Fruit fly (Drosophila melanogaster): Measurements from ENCODE around the gene Fhos.

Gene Fhos

DNA sequence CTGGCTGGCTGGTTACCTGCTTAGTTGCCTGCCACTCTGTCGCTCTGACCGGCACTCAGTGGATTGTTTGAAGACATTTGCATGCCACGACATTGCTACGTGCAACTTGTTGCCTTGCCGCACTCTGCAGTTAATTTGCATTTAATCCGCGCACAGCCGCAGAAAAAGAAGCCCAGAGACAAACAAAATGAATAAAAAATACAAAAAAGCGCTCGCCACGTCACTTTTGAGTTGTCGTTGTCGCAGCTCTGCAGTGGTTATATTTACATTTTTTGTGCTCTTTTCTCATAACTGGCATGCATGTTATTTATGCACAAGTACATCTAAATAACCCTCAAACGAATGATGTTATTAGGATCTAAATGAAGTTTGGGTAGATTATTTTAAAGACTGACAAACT, 29.9 kb downstream of the Fhos start (continued):
- TF ChIP-seq CG1621 (tag; optimal IDR thresholded peaks at IDR 0.05), result no peak
- TF ChIP-seq CG9139 (GFP tag; optimal IDR thresholded peaks at IDR 0.05), result no peak
- peak; percentile 15 for TF ChIP-seq achi (GFP tag; optimal IDR thresholded peaks at IDR 0.05)
- TF ChIP-seq CG8632 (GFP tag; optimal IDR thresholded peaks at IDR 0.05), result no peak
- no peak for TF ChIP-seq Sox102F (GFP tag; optimal IDR thresholded peaks at IDR 0.05)
- TF ChIP-seq Ets96B (tag; optimal IDR thresholded peaks at IDR 0.05), result no peak
- TF ChIP-seq Hr4 (GFP tag; optimal IDR thresholded peaks at IDR 0.05), result no peak
- no peak for TF ChIP-seq topi (GFP tag; optimal IDR thresholded peaks at IDR 0.05)
- no peak for TF ChIP-seq Eip93F (GFP tag; optimal IDR thresholded peaks at IDR 0.05)
- TF ChIP-seq Sox14 (GFP tag; optimal IDR thresholded peaks at IDR 0.05), result no peak
- no peak for TF ChIP-seq Smox (GFP tag; optimal IDR thresholded peaks at IDR 0.05)
- no peak for TF ChIP-seq CG3919 (GFP tag; optimal IDR thresholded peaks at IDR 0.05)
- TF ChIP-seq fd59A (GFP tag; optimal IDR thresholded peaks at IDR 0.05), result no peak
- TF ChIP-seq CG6808 (GFP tag; optimal IDR thresholded peaks at IDR 0.05), result no peak
- no peak for TF ChIP-seq CG8319 (GFP tag; optimal IDR thresholded peaks at IDR 0.05)
- TF ChIP-seq CG31627 (GFP tag; optimal IDR thresholded peaks at IDR 0.05), result no peak
- peak; percentile 7 for TF ChIP-seq pdm3 (GFP tag; optimal IDR thresholded peaks at IDR 0.05)
- no peak for TF ChIP-seq lz (GFP tag; optimal IDR thresholded peaks at IDR 0.05)
- TF ChIP-seq CG7368 (GFP tag; optimal IDR thresholded peaks at IDR 0.05), result no peak
- no peak for TF ChIP-seq CG32006 (GFP tag; optimal IDR thresholded peaks at IDR 0.05)
- no peak for TF ChIP-seq CG6854 (GFP tag; optimal IDR thresholded peaks at IDR 0.05)
- no peak for TF ChIP-seq spab (GFP tag; optimal IDR thresholded peaks at IDR 0.05)
- peak; percentile 43; the same call in 1 of the 3 replicates for TF ChIP-seq eg (GFP tag; IDR thresholded peaks at IDR 0.05)
- peak; percentile 8 for TF ChIP-seq dac (GFP tag; optimal IDR thresholded peaks at IDR 0.05)
- TF ChIP-seq Eip78C (GFP tag), result peak; percentile 52
- TF ChIP-seq CG3032 (tag; optimal IDR thresholded peaks at IDR 0.05), result no peak
- TF ChIP-seq CG10631 (GFP tag; optimal IDR thresholded peaks at IDR 0.05), result no peak
- TF ChIP-seq Hr38 (GFP tag; optimal IDR thresholded peaks at IDR 0.05), result no peak
- TF ChIP-seq OdsH (GFP tag; optimal IDR thresholded peaks at IDR 0.05), result no peak
- peak; percentile 13 for TF ChIP-seq svp (GFP tag)
- no peak for TF ChIP-seq CG34406 (GFP tag; optimal IDR thresholded peaks at IDR 0.05)
- TF ChIP-seq CG10669 (GFP tag; optimal IDR thresholded peaks at IDR 0.05), result no peak

DNA sequence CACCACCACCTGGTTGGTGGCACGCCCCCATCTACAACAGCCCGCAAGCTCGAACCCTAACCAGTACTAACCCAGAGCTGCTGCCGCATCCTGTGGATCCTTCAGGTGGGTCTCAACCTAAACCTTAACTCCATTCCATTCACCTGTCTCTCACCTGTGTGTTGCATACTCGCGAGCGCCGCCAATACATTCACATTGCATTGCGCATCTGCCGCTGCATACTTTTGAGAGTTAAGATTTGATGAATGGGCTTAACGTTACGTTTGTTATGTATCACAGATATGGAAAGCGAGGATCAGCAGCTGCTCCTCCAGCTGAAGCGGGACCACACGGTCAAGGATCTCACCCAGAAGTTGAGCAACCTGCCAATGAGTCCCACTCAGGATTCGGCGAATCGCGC, 33.8 kb downstream of the Fhos start:
- TF ChIP-seq CG7368 (GFP tag; optimal IDR thresholded peaks at IDR 0.05), result no peak

DNA sequence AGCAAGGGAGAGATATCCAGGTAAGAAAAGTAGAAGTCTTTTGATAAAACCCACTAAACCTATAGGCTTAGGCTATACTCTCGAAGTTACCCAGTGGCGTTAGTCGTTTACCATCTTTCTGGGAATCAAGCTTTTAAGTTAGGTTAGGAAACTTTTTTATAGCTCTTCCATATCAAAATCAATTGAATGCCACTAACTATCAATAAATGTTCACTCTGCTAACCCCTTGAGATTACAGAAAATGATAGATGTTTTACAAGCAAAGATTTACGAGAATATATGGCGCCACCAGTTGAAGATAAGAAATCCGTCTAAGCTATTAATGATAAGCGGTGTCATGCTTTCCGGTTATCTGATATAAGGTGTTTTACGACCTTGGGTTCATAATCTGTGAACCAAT, 34.3 kb downstream of the Fhos start:
- no peak for TF ChIP-seq fd59A (GFP tag; optimal IDR thresholded peaks at IDR 0.05)
- peak; percentile 53 for TF ChIP-seq svp (GFP tag)

DNA sequence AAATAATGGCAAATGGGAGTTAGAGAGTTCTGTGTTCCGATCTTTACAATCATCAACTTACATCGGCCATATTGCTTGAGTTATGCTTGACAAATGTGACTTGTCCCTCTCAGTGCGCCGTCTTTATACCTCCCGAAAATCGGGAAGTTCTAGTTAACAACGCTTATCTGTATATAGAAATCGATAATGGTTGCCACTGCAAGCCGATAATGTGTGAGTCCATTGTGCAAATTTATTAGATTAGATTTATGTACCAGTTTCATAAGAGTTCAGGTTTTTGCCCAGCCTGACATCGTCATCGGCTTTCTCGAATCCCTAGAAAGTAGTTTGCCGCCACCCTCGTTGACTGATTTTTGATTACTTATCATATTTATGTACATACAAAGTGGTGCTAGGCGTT, 35.0 kb downstream of the Fhos start, which contains the start of gene Acbp5:
Gene Acbp5, minus strand, starts transcription at position 101 of the 400 bp plus-strand sequence.
- TF ChIP-seq Ets21C (GFP tag; optimal IDR thresholded peaks at IDR 0.05), result no peak
- TF ChIP-seq CG15336 (GFP tag; IDR thresholded peaks at IDR 0.05), result no peak
- no peak for TF ChIP-seq svp (GFP tag)
- TF ChIP-seq Met (GFP tag; optimal IDR thresholded peaks at IDR 0.05), result no peak
- TF ChIP-seq vri (GFP tag; optimal IDR thresholded peaks at IDR 0.05), result peak; percentile 51

DNA sequence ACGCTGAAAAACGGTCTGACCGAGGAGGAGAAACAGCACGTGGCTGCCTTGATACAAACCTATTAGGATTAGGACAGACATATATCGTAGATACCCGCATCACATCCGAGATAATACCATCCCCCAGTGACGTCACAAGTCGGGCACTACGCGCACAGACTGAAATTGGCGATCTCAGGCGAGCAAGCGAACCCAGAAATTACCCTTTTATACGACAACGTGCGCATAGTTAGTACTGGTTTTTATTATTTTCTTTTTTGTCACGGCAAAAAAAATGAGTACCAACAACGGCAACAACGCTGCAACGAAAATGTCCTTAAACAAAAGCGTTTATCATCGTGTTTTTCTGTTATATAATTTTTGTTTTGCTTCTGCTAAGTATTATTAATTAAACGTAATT, 44.7 kb downstream of the Fhos start:
- TF ChIP-seq achi (GFP tag; optimal IDR thresholded peaks at IDR 0.05) (no peak), Blimp-1 (GFP tag; optimal IDR thresholded peaks at IDR 0.05) (no peak), Sox102F (GFP tag; optimal IDR thresholded peaks at IDR 0.05) (no peak), CG3032 (tag; optimal IDR thresholded peaks at IDR 0.05) (no peak), fd85E (GFP tag; optimal IDR thresholded peaks at IDR 0.05) (no peak), cyc (GFP tag; optimal IDR thresholded peaks at IDR 0.05) (no peak), Met (GFP tag; optimal IDR thresholded peaks at IDR 0.05) (no peak), CG34406 (GFP tag; optimal IDR thresholded peaks at IDR 0.05) (no peak), CG31627 (GFP tag; optimal IDR thresholded peaks at IDR 0.05) (no peak), fd59A (GFP tag; optimal IDR thresholded peaks at IDR 0.05) (no peak), Lpt (GFP tag; optimal IDR thresholded peaks at IDR 0.05) (no peak)
